Worm (Caenorhabditis elegans) whole organism, midembryonic: Measurements from ENCODE around the gene C30G12.1.
A peak's percentile ranks its signal among the peaks of the same experiment; 100 is the strongest.

Source experiments
- T22C8.4 ChIP-seq: fragments of 200-800 bp; sonication (Bioruptor generic); IDR thresholded peaks from 2 replicates; pipeline ENCODE4 v1.3.6; 2022; ENCODE audit warnings: missing genetic modification characterization, missing compliant biosample characterization
- cog-1 ChIP-seq: sonication (generic microtip); optimal IDR thresholded peaks from 2 replicates; lab custom pipeline; 2016; ENCODE audit warnings: missing genetic modification characterization, missing compliant biosample characterization
- flt-1 ChIP-seq: fragments of 200-800 bp; sonication (Bioruptor generic); IDR thresholded peaks from 2 replicates; pipeline ENCODE4 v1.3.6; 2022; ENCODE audit warnings: missing genetic modification characterization, missing compliant biosample characterization
- klf-2 ChIP-seq: fragments of 200-800 bp; sonication (Bioruptor generic); conservative IDR thresholded peaks from 2 replicates; pipeline ENCODE4 v1.3.6; 2022; ENCODE audit warnings: missing genetic modification reagents, missing genetic modification characterization, missing compliant biosample characterization
- med-1 ChIP-seq: sonication (generic microtip); optimal IDR thresholded peaks from 2 replicates; lab custom pipeline; 2017; ENCODE audit warnings: missing genetic modification characterization, mild to moderate bottlenecking, missing compliant biosample characterization, antibody characterized with exemption, missing genetic modification reagents; ENCODE audit not compliant: insufficient read depth
- ref-1 ChIP-seq: fragments of 200-800 bp; sonication (Bioruptor generic); conservative IDR thresholded peaks from 2 replicates; pipeline ENCODE4 v1.3.6; 2022; ENCODE audit warnings: missing genetic modification reagents, missing genetic modification characterization, missing compliant biosample characterization
- tab-1 ChIP-seq: fragments of 200-800 bp; sonication (Bioruptor generic); IDR thresholded peaks from 2 replicates; pipeline ENCODE4 v1.3.6; 2022; ENCODE audit warnings: missing genetic modification characterization, missing compliant biosample characterization
- ztf-23 ChIP-seq: fragments of 200-800 bp; sonication (Bioruptor generic); IDR thresholded peaks from 2 replicates; pipeline ENCODE4 v1.3.6; 2022; ENCODE audit warnings: missing genetic modification reagents, missing genetic modification characterization, missing compliant biosample characterization
- ztf-29 ChIP-seq: fragments of 200-800 bp; sonication (Bioruptor generic); IDR thresholded peaks from 2 replicates; pipeline ENCODE4 v1.3.6; 2022; ENCODE audit warnings: missing genetic modification reagents, missing genetic modification characterization, missing compliant biosample characterization

Gene C30G12.1

ce11 chrII:7331224-7331623 is 32.1 kb downstream of the C30G12.1 start, which contains the start of gene npax-1:
TSS of gene npax-1 (minus strand) at chrII:7331324.
- TF ChIP-seq ztf-23 (GFP tag; lab: Robert Waterston, UW) (no peak), T22C8.4 (GFP tag; lab: Robert Waterston, UW) (no peak), med-1 (GFP tag; lab: Kevin White, UChicago) (no peak), klf-2 (no peak), ztf-29 (GFP tag; lab: Robert Waterston, UW) (no peak)

- TF ChIP-seq ref-1 (no peak), klf-2 (no peak), tab-1 (GFP tag; lab: Robert Waterston, UW) (no peak), cog-1 (tag; lab: Kevin White, UChicago) (peak; percentile 15), T22C8.4 (GFP tag; lab: Robert Waterston, UW) (no peak)
These were observed 38.3 kb downstream of the C30G12.1 start for ce11 chrII:7337469-7337893.

DNA sequence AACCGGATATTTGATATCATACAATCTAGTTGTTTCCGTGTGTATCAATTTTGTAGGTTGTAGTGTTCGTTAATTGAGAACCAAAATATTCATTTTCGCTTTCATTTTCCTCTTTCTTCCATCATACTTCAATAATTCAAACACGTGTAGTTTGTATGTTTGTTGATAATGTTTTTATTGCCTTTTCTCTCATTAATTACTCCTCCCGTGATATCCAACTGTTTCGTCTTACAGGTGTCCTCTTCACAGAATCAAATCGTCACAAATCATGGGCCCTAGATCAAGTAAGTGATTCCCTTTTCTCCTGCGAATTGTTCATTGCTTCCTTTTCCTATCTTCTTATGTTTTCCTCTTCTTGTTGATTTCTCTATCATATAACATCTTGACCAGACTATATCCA is 39.9 kb downstream of the C30G12.1 start, which contains the start of gene nhr-21:
TSS of gene nhr-21 (plus strand) at position 235 of the 400 bp plus-strand sequence.
- TF ChIP-seq med-1 (GFP tag; lab: Kevin White, UChicago): no peak
- TF ChIP-seq ztf-23 (GFP tag; lab: Robert Waterston, UW): no peak
- TF ChIP-seq cog-1 (tag; lab: Kevin White, UChicago): no peak
- TF ChIP-seq T22C8.4 (GFP tag; lab: Robert Waterston, UW): no peak
- no peak for TF ChIP-seq tab-1 (GFP tag; lab: Robert Waterston, UW)
- TF ChIP-seq ztf-29 (GFP tag; lab: Robert Waterston, UW): no peak
- no peak for TF ChIP-seq flt-1 (GFP tag; lab: Robert Waterston, UW)
- TF ChIP-seq ref-1: no peak
- TF ChIP-seq klf-2: no peak

- TF ChIP-seq ref-1 (no peak), flt-1 (GFP tag; lab: Robert Waterston, UW) (no peak), T22C8.4 (GFP tag; lab: Robert Waterston, UW) (no peak), klf-2 (no peak), ztf-23 (GFP tag; lab: Robert Waterston, UW) (no peak), cog-1 (tag; lab: Kevin White, UChicago) (no peak), med-1 (GFP tag; lab: Kevin White, UChicago) (no peak), ztf-29 (GFP tag; lab: Robert Waterston, UW) (no peak)
These were observed 41.6 kb downstream of the C30G12.1 start for ce11 chrII:7340703-7341102.

ce11 chrII:7341572-7342303 is 42.6 kb downstream of the C30G12.1 start:
- TF ChIP-seq cog-1 (tag; lab: Kevin White, UChicago) (no peak), med-1 (GFP tag; lab: Kevin White, UChicago) (no peak), ztf-29 (GFP tag; lab: Robert Waterston, UW) (no peak), tab-1 (GFP tag; lab: Robert Waterston, UW) (no peak), ztf-23 (GFP tag; lab: Robert Waterston, UW) (no peak), klf-2 (no peak), flt-1 (GFP tag; lab: Robert Waterston, UW) (no peak), T22C8.4 (GFP tag; lab: Robert Waterston, UW) (no peak), ref-1 (no peak)

ce11 chrII:7342884-7343283 is 43.7 kb downstream of the C30G12.1 start:
- no peak for TF ChIP-seq ref-1
- TF ChIP-seq ztf-23 (GFP tag; lab: Robert Waterston, UW): no peak

- TF ChIP-seq ztf-29 (GFP tag; lab: Robert Waterston, UW) (0 out of 2 replicates have a peak, but pooled peaks have one; percentile 9), flt-1 (GFP tag; lab: Robert Waterston, UW) (no peak)
These were observed 44.5 kb downstream of the C30G12.1 start for ce11 chrII:7343668-7344067.

- TF ChIP-seq ref-1 (no peak), tab-1 (GFP tag; lab: Robert Waterston, UW) (no peak), klf-2 (no peak), flt-1 (GFP tag; lab: Robert Waterston, UW) (no peak), cog-1 (tag; lab: Kevin White, UChicago) (no peak), med-1 (GFP tag; lab: Kevin White, UChicago) (no peak), ztf-29 (GFP tag; lab: Robert Waterston, UW) (no peak), ztf-23 (GFP tag; lab: Robert Waterston, UW) (no peak), T22C8.4 (GFP tag; lab: Robert Waterston, UW) (no peak)
These were observed 46.7 kb downstream of the C30G12.1 start for ce11 chrII:7345858-7346257.

DNA sequence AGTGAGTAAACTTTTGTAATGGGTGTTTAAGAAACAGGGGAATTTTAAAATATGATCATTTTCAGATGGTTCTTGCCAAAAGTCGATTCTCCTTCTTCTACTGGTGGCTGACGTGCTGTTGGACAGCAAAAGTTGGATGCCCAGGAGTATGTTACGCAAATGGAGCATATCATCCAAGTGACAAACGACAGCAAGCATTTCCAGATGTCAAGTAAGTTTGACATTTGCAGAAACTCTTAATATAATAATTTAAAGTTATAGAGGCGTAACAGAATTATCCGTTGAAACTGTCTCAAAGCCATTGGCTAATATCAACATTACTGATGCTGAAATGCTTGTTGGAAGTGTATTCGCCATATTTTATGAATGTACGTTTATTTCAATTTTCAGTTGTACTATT is 48.9 kb downstream of the C30G12.1 start:
- TF ChIP-seq ztf-23 (GFP tag; lab: Robert Waterston, UW): no peak
- no peak for TF ChIP-seq ref-1
- no peak for TF ChIP-seq klf-2
- TF ChIP-seq tab-1 (GFP tag; lab: Robert Waterston, UW): no peak
- TF ChIP-seq flt-1 (GFP tag; lab: Robert Waterston, UW): no peak
- no peak for TF ChIP-seq cog-1 (tag; lab: Kevin White, UChicago)
- no peak for TF ChIP-seq ztf-29 (GFP tag; lab: Robert Waterston, UW)
- TF ChIP-seq med-1 (GFP tag; lab: Kevin White, UChicago): no peak
- TF ChIP-seq T22C8.4 (GFP tag; lab: Robert Waterston, UW): no peak
